Worm (Caenorhabditis elegans): ENCODE data around the gene Y46E12BL.2.
A peak's percentile ranks its signal among the peaks of the same experiment; 100 is the strongest.

Y46E12BL.2 gene

ce11 chrII:15217949-15218348, 14.8 kb upstream of the Y46E12BL.2 start:
- no peak for TF ChIP-seq lsy-12 (tag; optimal IDR thresholded peaks at IDR 0.05)
- TF ChIP-seq jun-1 (tag; optimal IDR thresholded peaks at IDR 0.05), result no peak
- TF ChIP-seq nhr-43 (tag; optimal IDR thresholded peaks at IDR 0.05; ENCODE audit: poor library complexity, severe bottlenecking), result peak; percentile 18
- TF ChIP-seq nhr-25 (tag; optimal IDR thresholded peaks at IDR 0.05), result peak; percentile 3

ce11 chrII:15218609-15219008, 14.1 kb upstream of the Y46E12BL.2 start:
- TF ChIP-seq fkh-10 (GFP tag; optimal IDR thresholded peaks at IDR 0.05) (no peak), ceh-16 (tag; optimal IDR thresholded peaks at IDR 0.05) (no peak), ceh-28 (tag; optimal IDR thresholded peaks at IDR 0.05) (no peak), fkh-2 (tag; optimal IDR thresholded peaks at IDR 0.05) (no peak), R02D3.7 (tag; optimal IDR thresholded peaks at IDR 0.05) (no peak), pqm-1 (tag; optimal IDR thresholded peaks at IDR 0.05) (no peak), nhr-28 (tag; optimal IDR thresholded peaks at IDR 0.05) (no peak)

ce11 chrII:15219033-15219432, 13.7 kb upstream of the Y46E12BL.2 start:
- TF ChIP-seq nhr-77 (tag; optimal IDR thresholded peaks at IDR 0.05) (no peak), pha-4 (tag; optimal IDR thresholded peaks at IDR 0.05) (peak; percentile 65)

- TF ChIP-seq lsy-12 (tag; optimal IDR thresholded peaks at IDR 0.05) (no peak), ztf-11 (tag; optimal IDR thresholded peaks at IDR 0.05) (no peak), sea-2 (GFP tag; optimal IDR thresholded peaks at IDR 0.05) (no peak), nhr-43 (tag; optimal IDR thresholded peaks at IDR 0.05; ENCODE audit: poor library complexity, severe bottlenecking) (no peak), jun-1 (tag; optimal IDR thresholded peaks at IDR 0.05) (no peak), elt-3 (tag; optimal IDR thresholded peaks at IDR 0.05) (no peak), nhr-67 (tag; optimal IDR thresholded peaks at IDR 0.05) (no peak), fkh-2 (tag; optimal IDR thresholded peaks at IDR 0.05) (no peak), ZK546.5 (tag; optimal IDR thresholded peaks at IDR 0.05) (no peak), R02D3.7 (tag; optimal IDR thresholded peaks at IDR 0.05) (no peak), hmg-11 (tag; optimal IDR thresholded peaks at IDR 0.05) (no peak), ceh-82 (tag; optimal IDR thresholded peaks at IDR 0.05) (no peak), daf-12 (tag; optimal IDR thresholded peaks at IDR 0.05) (no peak), lin-15B (tag; optimal IDR thresholded peaks at IDR 0.05) (no peak)
Measured at ce11 chrII:15220116-15220515, 12.6 kb upstream of the Y46E12BL.2 start.

- no peak for TF ChIP-seq eor-1 (tag; optimal IDR thresholded peaks at IDR 0.05)
- TF ChIP-seq sea-2 (GFP tag; optimal IDR thresholded peaks at IDR 0.05), result no peak
Measured at ce11 chrII:15226186-15226585, 6.6 kb upstream of the Y46E12BL.2 start.

ce11 chrII:15226805-15227204, 5.9 kb upstream of the Y46E12BL.2 start:
- TF ChIP-seq pqm-1 (tag; optimal IDR thresholded peaks at IDR 0.05) (no peak), nhr-11 (tag; optimal IDR thresholded peaks at IDR 0.05) (no peak), elt-3 (tag; optimal IDR thresholded peaks at IDR 0.05) (no peak), nhr-76 (tag; optimal IDR thresholded peaks at IDR 0.05) (no peak), egl-27 (tag; optimal IDR thresholded peaks at IDR 0.05) (no peak), zag-1 (tag; optimal IDR thresholded peaks at IDR 0.05) (no peak), nhr-28 (tag; optimal IDR thresholded peaks at IDR 0.05) (no peak), eor-1 (tag; optimal IDR thresholded peaks at IDR 0.05) (no peak), mdl-1 (tag; optimal IDR thresholded peaks at IDR 0.05) (no peak), ceh-9 (tag; optimal IDR thresholded peaks at IDR 0.05) (no peak), ztf-11 (tag; optimal IDR thresholded peaks at IDR 0.05) (no peak), nhr-67 (tag; optimal IDR thresholded peaks at IDR 0.05) (no peak), mml-1 (tag; optimal IDR thresholded peaks at IDR 0.05) (no peak), R02D3.7 (tag; optimal IDR thresholded peaks at IDR 0.05) (no peak), tbx-2 (tag; optimal IDR thresholded peaks at IDR 0.05) (no peak), nhr-25 (tag; optimal IDR thresholded peaks at IDR 0.05) (no peak), aly-2 (tag; optimal IDR thresholded peaks at IDR 0.05) (no peak)

ce11 chrII:15228005-15228404, 4.7 kb upstream of the Y46E12BL.2 start:
- TF ChIP-seq mml-1 (tag; optimal IDR thresholded peaks at IDR 0.05) (no peak), daf-12 (tag; optimal IDR thresholded peaks at IDR 0.05) (no peak), fkh-2 (tag; optimal IDR thresholded peaks at IDR 0.05) (no peak), hmg-11 (tag; optimal IDR thresholded peaks at IDR 0.05) (no peak), egl-27 (tag; optimal IDR thresholded peaks at IDR 0.05) (no peak), ZK546.5 (tag; optimal IDR thresholded peaks at IDR 0.05) (no peak), fkh-10 (GFP tag; optimal IDR thresholded peaks at IDR 0.05) (no peak), skn-1 (tag; optimal IDR thresholded peaks at IDR 0.05) (no peak), ceh-28 (tag; optimal IDR thresholded peaks at IDR 0.05) (no peak), pha-4 (tag; optimal IDR thresholded peaks at IDR 0.05) (no peak), nhr-25 (tag; optimal IDR thresholded peaks at IDR 0.05) (no peak), aly-2 (tag; optimal IDR thresholded peaks at IDR 0.05) (no peak), lin-39 (tag; optimal IDR thresholded peaks at IDR 0.05) (no peak), ceh-9 (tag; optimal IDR thresholded peaks at IDR 0.05) (no peak)

All from whole organism, L3 larva.